Worm (Caenorhabditis elegans) whole organism, late embryonic: Measurements from ENCODE around the gene lin-24.

Source experiments
- C08G9.2 ChIP-seq: sonication (generic microtip); optimal IDR thresholded peaks from 2 replicates; lab custom pipeline; 2016; ENCODE audit warnings: mild to moderate bottlenecking, missing genetic modification characterization, moderate library complexity, missing compliant biosample characterization
- K02D7.2 ChIP-seq: sonication (generic microtip); optimal IDR thresholded peaks from 2 replicates; lab custom pipeline; 2017; ENCODE audit warnings: mild to moderate bottlenecking, missing genetic modification characterization, missing compliant biosample characterization
- K09A11.1 ChIP-seq: sonication (generic microtip); optimal IDR thresholded peaks from 2 replicates; lab custom pipeline; 2017; ENCODE audit warnings: antibody characterized with exemption, mild to moderate bottlenecking, missing genetic modification characterization, missing compliant biosample characterization; ENCODE audit not compliant: insufficient read depth
- T23F11.4 ChIP-seq: fragments of 200-800 bp; sonication (Bioruptor generic); optimal IDR thresholded peaks from 2 replicates; lab custom pipeline; 2018; ENCODE audit warnings: mild to moderate bottlenecking, missing genetic modification characterization, missing compliant biosample characterization
- Y22D7AL.16 ChIP-seq: sonication (generic microtip); optimal IDR thresholded peaks from 2 replicates; lab custom pipeline; 2016; ENCODE audit warnings: missing genetic modification characterization, missing compliant biosample characterization
- ahr-1 ChIP-seq: sonication (generic microtip); optimal IDR thresholded peaks from 2 replicates; lab custom pipeline; 2016; ENCODE audit warnings: missing genetic modification characterization, missing compliant biosample characterization
- ama-1 ChIP-seq: fragments of 150-350 bp; optimal IDR thresholded peaks from 2 replicates; lab custom pipeline; 2014
- ceh-18 ChIP-seq: sonication (generic microtip); optimal IDR thresholded peaks from 2 replicates; lab custom pipeline; 2016; ENCODE audit warnings: missing genetic modification characterization, missing compliant biosample characterization
- ceh-2 ChIP-seq: sonication (generic microtip); optimal IDR thresholded peaks from 2 replicates; lab custom pipeline; 2016; ENCODE audit warnings: missing genotype, missing genetic modification characterization, missing compliant biosample characterization
- ceh-22 ChIP-seq: sonication (generic microtip); optimal IDR thresholded peaks from 2 replicates; lab custom pipeline; 2017; ENCODE audit warnings: missing biosample characterization, missing genetic modification characterization
- ceh-30 ChIP-seq: fragments of 150-350 bp; optimal IDR thresholded peaks from 2 replicates; lab custom pipeline; 2014; ENCODE audit warnings: missing biosample characterization, missing genetic modification characterization
- ceh-31 ChIP-seq: sonication (generic microtip); optimal IDR thresholded peaks from 2 replicates; lab custom pipeline; 2016; ENCODE audit warnings: missing genetic modification characterization, missing compliant biosample characterization
- ceh-34 ChIP-seq: sonication (generic microtip); optimal IDR thresholded peaks from 2 replicates; lab custom pipeline; 2016; ENCODE audit warnings: mild to moderate bottlenecking, missing genetic modification characterization, missing compliant biosample characterization
- ceh-48 ChIP-seq: sonication (generic microtip); optimal IDR thresholded peaks from 2 replicates; lab custom pipeline; 2016; ENCODE audit warnings: missing genetic modification characterization, inconsistent platforms, missing compliant biosample characterization
- ceh-6 ChIP-seq: fragments of 200-800 bp; sonication (Bioruptor generic); optimal IDR thresholded peaks from 2 replicates; lab custom pipeline; 2018; ENCODE audit warnings: mild to moderate bottlenecking, missing genetic modification characterization, missing compliant biosample characterization
- ceh-9 ChIP-seq: sonication (generic microtip); optimal IDR thresholded peaks from 2 replicates; lab custom pipeline; 2016; ENCODE audit warnings: mild to moderate bottlenecking, missing genetic modification characterization, inconsistent platforms, missing compliant biosample characterization
- che-1 ChIP-seq: sonication (generic microtip); optimal IDR thresholded peaks from 2 replicates; lab custom pipeline; 2016; ENCODE audit warnings: mild to moderate bottlenecking, missing genetic modification characterization, missing compliant biosample characterization
- dmd-4 ChIP-seq: sonication (generic microtip); optimal IDR thresholded peaks from 2 replicates; lab custom pipeline; 2016; ENCODE audit warnings: borderline replicate concordance, missing genetic modification characterization, missing compliant biosample characterization
- elt-2 ChIP-seq: sonication (generic microtip); optimal IDR thresholded peaks from 2 replicates; lab custom pipeline; 2016; ENCODE audit warnings: missing genetic modification reagents, missing genetic modification characterization, missing compliant biosample characterization
- ets-4 ChIP-seq: sonication (generic microtip); optimal IDR thresholded peaks from 2 replicates; lab custom pipeline; 2016; ENCODE audit warnings: missing genetic modification characterization, missing compliant biosample characterization
- fkh-10 ChIP-seq: fragments of 150-350 bp; optimal IDR thresholded peaks from 2 replicates; lab custom pipeline; 2014; ENCODE audit warnings: missing biosample characterization, missing genetic modification reagents, missing genetic modification characterization
- fkh-6 ChIP-seq: sonication (generic microtip); optimal IDR thresholded peaks from 2 replicates; lab custom pipeline; 2016; ENCODE audit warnings: missing genetic modification characterization, missing compliant biosample characterization
- gmeb-2 ChIP-seq: sonication (generic microtip); optimal IDR thresholded peaks from 2 replicates; lab custom pipeline; 2016; ENCODE audit warnings: missing genetic modification characterization, inconsistent platforms, missing compliant biosample characterization
- madf-2 ChIP-seq: sonication (generic microtip); optimal IDR thresholded peaks from 2 replicates; lab custom pipeline; 2017; ENCODE audit warnings: missing genetic modification characterization, missing compliant biosample characterization
- nfya-1 ChIP-seq: sonication (generic microtip); optimal IDR thresholded peaks from 2 replicates; lab custom pipeline; 2017; ENCODE audit warnings: missing genetic modification characterization, mild to moderate bottlenecking, missing compliant biosample characterization, antibody characterized with exemption, moderate library complexity
- npax-4 ChIP-seq: sonication (generic microtip); optimal IDR thresholded peaks from 2 replicates; lab custom pipeline; 2016; ENCODE audit warnings: missing genetic modification characterization, missing compliant biosample characterization
- odd-2 ChIP-seq: sonication (generic microtip); optimal IDR thresholded peaks from 2 replicates; lab custom pipeline; 2017; ENCODE audit warnings: antibody characterized with exemption, mild to moderate bottlenecking, missing genetic modification characterization, missing compliant biosample characterization
- pat-9 ChIP-seq: fragments of 200-800 bp; sonication (Bioruptor generic); optimal IDR thresholded peaks from 2 replicates; lab custom pipeline; 2018; ENCODE audit warnings: mild to moderate bottlenecking, missing genetic modification characterization, moderate library complexity, missing compliant biosample characterization
- pha-2 ChIP-seq: sonication (generic microtip); optimal IDR thresholded peaks from 2 replicates; lab custom pipeline; 2017; ENCODE audit warnings: mild to moderate bottlenecking, missing genetic modification characterization, missing compliant biosample characterization
- ref-2 ChIP-seq: sonication (generic microtip); optimal IDR thresholded peaks from 2 replicates; lab custom pipeline; 2016; ENCODE audit warnings: missing genetic modification characterization, missing compliant biosample characterization
- sox-2 ChIP-seq: fragments of 200-800 bp; sonication (Bioruptor generic); IDR thresholded peaks from 2 replicates; pipeline ENCODE4 v1.3.6; 2022; ENCODE audit warnings: missing genetic modification reagents, missing genetic modification characterization, missing compliant biosample characterization
- sox-4 ChIP-seq: sonication (generic microtip); optimal IDR thresholded peaks from 2 replicates; lab custom pipeline; 2017; ENCODE audit warnings: mild to moderate bottlenecking, missing genetic modification characterization, inconsistent platforms, missing compliant biosample characterization
- tbx-2 ChIP-seq: sonication (generic microtip); optimal IDR thresholded peaks from 2 replicates; lab custom pipeline; 2016; ENCODE audit warnings: missing genetic modification characterization, missing compliant biosample characterization
- tbx-7 ChIP-seq: sonication (generic microtip); optimal IDR thresholded peaks from 2 replicates; lab custom pipeline; 2016; ENCODE audit warnings: missing genotype, missing genetic modification characterization, missing compliant biosample characterization
- ttx-3 ChIP-seq: sonication (generic microtip); optimal IDR thresholded peaks from 2 replicates; lab custom pipeline; 2016; ENCODE audit warnings: missing genetic modification reagents, missing genetic modification characterization, missing compliant biosample characterization
- unc-42 ChIP-seq: sonication (generic microtip); optimal IDR thresholded peaks from 2 replicates; lab custom pipeline; 2016; ENCODE audit warnings: missing genotype, missing genetic modification characterization, missing compliant biosample characterization
- unc-86 ChIP-seq: sonication (generic microtip); optimal IDR thresholded peaks from 2 replicates; lab custom pipeline; 2016; ENCODE audit warnings: missing genetic modification characterization, missing compliant biosample characterization
- zip-5 ChIP-seq: sonication (generic microtip); optimal IDR thresholded peaks from 2 replicates; lab custom pipeline; 2016; ENCODE audit warnings: missing genetic modification characterization, missing compliant biosample characterization

The lin-24 gene

DNA sequence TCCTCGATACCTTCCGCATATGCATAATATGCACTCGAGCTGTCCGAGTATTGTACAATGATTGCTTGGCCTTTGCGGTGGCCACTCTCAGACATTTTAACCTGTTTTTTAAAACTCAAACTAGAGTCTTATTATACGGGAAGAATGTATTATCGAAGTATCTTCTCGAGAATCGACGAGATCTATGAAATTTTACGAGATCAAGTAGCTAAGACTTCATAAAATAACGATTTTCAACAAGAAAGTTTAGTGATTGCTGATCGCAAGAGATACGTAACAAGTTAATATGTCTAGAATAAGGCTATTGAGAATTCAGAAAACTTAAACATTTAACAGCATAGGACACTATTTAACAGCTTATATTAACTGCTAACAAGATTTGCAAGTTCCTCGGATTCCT, 13.9 kb downstream of the lin-24 start, which contains the start of gene B0001.5:
Gene B0001.5 (minus strand): TSS at position 101 of the 400 bp plus-strand sequence.
- no peak for TF ChIP-seq tbx-2 (tag; lab: Kevin White, UChicago)
- TF ChIP-seq sox-2 (GFP tag; lab: Robert Waterston, UW) = no peak
- no peak for TF ChIP-seq ceh-22 (tag; lab: Kevin White, UChicago)
- TF ChIP-seq madf-2 (tag; lab: Kevin White, UChicago) = no peak
- TF ChIP-seq K09A11.1 (tag; lab: Kevin White, UChicago) = no peak

ce11 chrIV:12145681-12146080, 16.4 kb downstream of the lin-24 start, which contains the start of gene B0001.3:
B0001.3 (minus strand) TSS chrIV:12145735.
- TF ChIP-seq unc-86 (no peak), Y22D7AL.16 (tag; lab: Kevin White, UChicago) (no peak), ceh-30 (tag; lab: Kevin White, UChicago) (no peak), fkh-10 (GFP tag; lab: Kevin White, UChicago) (no peak), ref-2 (tag; lab: Kevin White, UChicago) (no peak), tbx-7 (tag; lab: Kevin White, UChicago) (no peak), pha-2 (tag; lab: Kevin White, UChicago) (no peak), ceh-34 (tag; lab: Kevin White, UChicago) (no peak), che-1 (tag; lab: Kevin White, UChicago) (no peak), ahr-1 (no peak), nfya-1 (no peak), pat-9 (no peak)

DNA sequence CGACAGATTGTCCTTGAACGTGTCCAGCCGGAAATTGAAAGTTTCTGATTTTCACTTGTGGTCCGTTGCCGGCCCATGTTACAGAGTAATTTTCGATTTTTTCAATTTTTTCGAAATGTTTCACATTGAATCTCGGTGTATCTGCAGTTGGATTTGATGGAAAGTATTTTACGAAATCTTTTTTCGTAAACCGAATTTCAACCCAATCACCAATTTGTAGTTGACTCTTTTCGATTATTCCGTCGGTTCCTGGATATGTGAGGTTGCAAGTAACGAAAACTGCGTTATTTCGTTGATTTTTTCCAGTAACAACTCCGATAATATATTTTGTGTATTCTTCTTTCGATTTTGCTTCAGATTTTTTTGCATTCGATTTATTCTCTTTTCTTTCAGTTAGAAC, 20.3 kb downstream of the lin-24 start:
- TF ChIP-seq ceh-18 (tag; lab: Kevin White, UChicago) (no peak), dmd-4 (tag; lab: Kevin White, UChicago) (no peak), elt-2 (tag; lab: Kevin White, UChicago) (no peak), ceh-9 (tag; lab: Kevin White, UChicago) (no peak), unc-42 (tag; lab: Kevin White, UChicago) (no peak), ets-4 (no peak), ttx-3 (tag; lab: Kevin White, UChicago) (no peak), madf-2 (tag; lab: Kevin White, UChicago) (no peak), npax-4 (tag; lab: Kevin White, UChicago) (no peak), zip-5 (no peak), K02D7.2 (no peak)

- TF ChIP-seq ceh-31 (tag; lab: Kevin White, UChicago) = no peak
- no peak for TF ChIP-seq fkh-6
- no peak for TF ChIP-seq C08G9.2
- TF ChIP-seq sox-4 = no peak
- no peak for TF ChIP-seq ceh-30 (tag; lab: Kevin White, UChicago)
- no peak for TF ChIP-seq gmeb-2 (tag; lab: Kevin White, UChicago)
- TF ChIP-seq odd-2 (tag; lab: Kevin White, UChicago) = no peak
- no peak for TF ChIP-seq ceh-2
- TF ChIP-seq ceh-6 = no peak
- no peak for TF ChIP-seq T23F11.4
- no peak for TF ChIP-seq ceh-48
- no peak for TF ChIP-seq unc-42 (tag; lab: Kevin White, UChicago)
- no peak for TF ChIP-seq ama-1 (lab: Kevin White, UChicago)
Measured at ce11 chrIV:12150877-12151276, 21.6 kb downstream of the lin-24 start, which contains the start of gene B0001.2. B0001.2 (minus strand) TSS chrIV:12150977.
